Worm (Caenorhabditis elegans) whole organism, L2 larva: Measurements from ENCODE around the gene srh-118.

Experiments
- blmp-1 ChIP-seq: sonication (generic microtip); optimal IDR thresholded peaks from 2 replicates; lab custom pipeline; 2017; ENCODE audit warnings: missing genetic modification characterization, mild to moderate bottlenecking, missing compliant biosample characterization, antibody characterized with exemption, moderate library complexity; ENCODE audit not compliant: insufficient read depth
- egl-27 ChIP-seq: sonication (generic microtip); optimal IDR thresholded peaks from 3 replicates; lab custom pipeline; 2017; ENCODE audit warnings: missing biosample characterization, missing genetic modification reagents, missing genetic modification characterization
- elt-1 ChIP-seq: fragments of 150-350 bp; optimal IDR thresholded peaks from 2 replicates; lab custom pipeline; 2014; ENCODE audit warnings: missing biosample characterization, missing genetic modification characterization
- elt-3 ChIP-seq: sonication (generic microtip); optimal IDR thresholded peaks from 2 replicates; lab custom pipeline; 2017; ENCODE audit warnings: missing biosample characterization, missing genetic modification characterization
- nhr-11 ChIP-seq: fragments of 150-350 bp; optimal IDR thresholded peaks from 2 replicates; lab custom pipeline; 2014; ENCODE audit warnings: missing biosample characterization, missing genetic modification characterization
- nhr-237 ChIP-seq: fragments of 150-350 bp; optimal IDR thresholded peaks from 2 replicates; lab custom pipeline; 2014; ENCODE audit warnings: missing biosample characterization, missing genetic modification characterization
- nhr-77 ChIP-seq: fragments of 150-350 bp; optimal IDR thresholded peaks from 2 replicates; lab custom pipeline; 2014; ENCODE audit warnings: missing biosample characterization, missing genetic modification characterization
- skn-1 ChIP-seq: sonication (generic microtip); optimal IDR thresholded peaks from 2 replicates; lab custom pipeline; 2017; ENCODE audit warnings: missing biosample characterization, missing genetic modification characterization
- unc-39 ChIP-seq: fragments of 150-350 bp; optimal IDR thresholded peaks from 2 replicates; lab custom pipeline; 2014; ENCODE audit warnings: missing biosample characterization, missing genetic modification characterization
- unc-55 ChIP-seq: fragments of 150-350 bp; sonication (generic microtip); optimal IDR thresholded peaks from 3 replicates; lab custom pipeline; 2014; ENCODE audit warnings: missing biosample characterization, missing genetic modification reagents, missing genetic modification characterization
- unc-62 ChIP-seq: fragments of 150-350 bp; optimal IDR thresholded peaks from 2 replicates; lab custom pipeline; 2014; ENCODE audit warnings: missing biosample characterization, missing genetic modification reagents, missing genetic modification characterization
- zag-1 ChIP-seq: fragments of 150-350 bp; optimal IDR thresholded peaks from 2 replicates; lab custom pipeline; 2014; ENCODE audit warnings: missing biosample characterization, missing genetic modification characterization
- ztf-1 ChIP-seq: fragments of 200-800 bp; sonication (Bioruptor generic); conservative IDR thresholded peaks from 2 replicates; pipeline ENCODE4 v1.3.6; 2022; ENCODE audit warnings: missing genetic modification characterization, missing compliant biosample characterization

ce11 chrV:17466751-17467150 is 29.2 kb downstream of the srh-118 start, which contains the start of gene srw-72:
- TF ChIP-seq elt-3 (tag; lab: Kevin White, UChicago) (no peak), egl-27 (tag; lab: Kevin White, UChicago) (no peak), unc-55 (GFP tag; lab: Kevin White, UChicago) (no peak), zag-1 (tag; lab: Kevin White, UChicago) (no peak), blmp-1 (tag; lab: Kevin White, UChicago) (no peak), nhr-77 (no peak), nhr-11 (no peak), nhr-237 (tag; lab: Kevin White, UChicago) (no peak), unc-39 (tag; lab: Kevin White, UChicago) (no peak), skn-1 (tag; lab: Kevin White, UChicago) (no peak), ztf-1 (GFP tag; lab: Robert Waterston, UW) (no peak), unc-62 (GFP tag; lab: Kevin White, UChicago) (no peak), elt-1 (tag; lab: Kevin White, UChicago) (no peak)
